Fruit fly (Drosophila melanogaster) whole organism, embryonic: Measurements from ENCODE around the gene CG11436.

Experiments used
- CG10565 ChIP-seq: fragments of 200-800 bp; sonication (Bioruptor generic); optimal IDR thresholded peaks from 3 replicates; lab custom pipeline; 2016; ENCODE audit warnings: missing biosample characterization, mild to moderate bottlenecking, missing genetic modification characterization
- CG12236 ChIP-seq: fragments of 200-800 bp; sonication (Bioruptor generic); optimal IDR thresholded peaks from 2 replicates; lab custom pipeline; 2016; ENCODE audit warnings: missing biosample characterization, missing genetic modification characterization
- CG12391 ChIP-seq: fragments of 200-800 bp; sonication (Bioruptor generic); optimal IDR thresholded peaks from 3 replicates; lab custom pipeline; 2018; ENCODE audit warnings: missing biosample characterization, mild to moderate bottlenecking, missing genetic modification characterization, moderate library complexity
- CG12659 ChIP-seq: fragments of 200-800 bp; sonication (Bioruptor generic); optimal IDR thresholded peaks from 3 replicates; lab custom pipeline; 2017; ENCODE audit warnings: mild to moderate bottlenecking, missing biosample characterization, missing genetic modification reagents, missing genetic modification characterization
- CG13287 ChIP-seq: fragments of 200-800 bp; sonication (Bioruptor generic); IDR thresholded peaks from 2 replicates; pipeline ENCODE4 v1.3.6; 2022; ENCODE audit warnings: missing biosample characterization, missing genetic modification characterization; ENCODE audit not compliant: partially characterized antibody
- CG13424 ChIP-seq: fragments of 200-800 bp; sonication (Bioruptor generic); optimal IDR thresholded peaks from 2 replicates; lab custom pipeline; 2019; ENCODE audit warnings: missing biosample characterization, mild to moderate bottlenecking, missing genetic modification characterization, moderate library complexity
- CG17328 ChIP-seq: fragments of 200-800 bp; sonication (Bioruptor generic); IDR thresholded peaks from 2 replicates; pipeline ENCODE4 v1.3.6; 2022; ENCODE audit warnings: missing biosample characterization, missing genetic modification characterization
- CG2199 ChIP-seq: fragments of 200-800 bp; sonication (Bioruptor generic); IDR thresholded peaks from 3 replicates; pipeline ENCODE4 v1.3.6; 2022; ENCODE audit warnings: missing biosample characterization, missing genetic modification characterization
- CG30403 ChIP-seq: fragments of 200-800 bp; sonication (Bioruptor generic); optimal IDR thresholded peaks from 3 replicates; lab custom pipeline; 2016; ENCODE audit warnings: missing biosample characterization, missing genetic modification characterization
- CG7786 ChIP-seq: fragments of 200-800 bp; sonication (Bioruptor generic); optimal IDR thresholded peaks from 2 replicates; lab custom pipeline; 2016; ENCODE audit warnings: missing biosample characterization, missing genetic modification characterization
- CG7987 ChIP-seq: fragments of 200-800 bp; sonication (Bioruptor generic); optimal IDR thresholded peaks from 2 replicates; lab custom pipeline; 2018; ENCODE audit warnings: missing biosample characterization, mild to moderate bottlenecking, missing genetic modification characterization, moderate library complexity
- CG9817 ChIP-seq: fragments of 200-800 bp; sonication (Bioruptor generic); optimal IDR thresholded peaks from 2 replicates; lab custom pipeline; 2018; ENCODE audit warnings: missing biosample characterization, mild to moderate bottlenecking, missing genetic modification characterization, moderate library complexity
- Deaf1 ChIP-seq: fragments of 200-800 bp; optimal IDR thresholded peaks from 3 replicates; lab custom pipeline; 2019; ENCODE audit warnings: missing biosample characterization, mild to moderate bottlenecking, missing genetic modification characterization, moderate library complexity
- Dll ChIP-seq: fragments of 200-800 bp; sonication (Bioruptor generic); IDR thresholded peaks from 4 replicates; pipeline ENCODE4 v1.3.6; 2022; ENCODE audit warnings: missing biosample characterization, missing genetic modification characterization; ENCODE audit not compliant: partially characterized antibody
- Dp ChIP-seq: fragments of 200-800 bp; sonication (Bioruptor generic); optimal IDR thresholded peaks from 2 replicates; lab custom pipeline; 2018; ENCODE audit warnings: missing biosample characterization, mild to moderate bottlenecking, missing genetic modification characterization, moderate library complexity
- E2f2 ChIP-seq: fragments of 200-800 bp; sonication (Bioruptor generic); IDR thresholded peaks from 2 replicates; pipeline ENCODE4 v1.3.6; 2022; ENCODE audit warnings: missing biosample characterization, missing genetic modification characterization
- Fer1 ChIP-seq: fragments of 200-800 bp; sonication (Bioruptor generic); optimal IDR thresholded peaks from 2 replicates; lab custom pipeline; 2017; ENCODE audit warnings: missing biosample characterization, mild to moderate bottlenecking, missing genetic modification characterization
- HLH4C ChIP-seq: fragments of 200-800 bp; sonication (Bioruptor generic); IDR thresholded peaks from 3 replicates; pipeline ENCODE4 v1.3.6; 2022; ENCODE audit warnings: missing biosample characterization, missing genetic modification characterization; ENCODE audit not compliant: partially characterized antibody
- Lhr ChIP-seq: fragments of 200-800 bp; sonication (Bioruptor generic); optimal IDR thresholded peaks from 3 replicates; lab custom pipeline; 2017; ENCODE audit warnings: mild to moderate bottlenecking, missing biosample characterization, missing genetic modification reagents, missing genetic modification characterization
- Med ChIP-seq: fragments of 200-800 bp; sonication (Bioruptor generic); peaks from one replicate; lab custom pipeline; 2016; ENCODE audit warnings: missing biosample characterization, missing genetic modification characterization, mild to moderate bottlenecking, inconsistent platforms, moderate library complexity
- Opbp ChIP-seq: fragments of 200-800 bp; sonication (Bioruptor generic); IDR thresholded peaks from 3 replicates; pipeline ENCODE4 v1.3.6; 2022; ENCODE audit warnings: missing biosample characterization, missing genetic modification characterization; ENCODE audit not compliant: partially characterized antibody
- Rfx ChIP-seq: fragments of 200-800 bp; sonication (Bioruptor generic); IDR thresholded peaks from 2 replicates; pipeline ENCODE4 v1.3.6; 2022; ENCODE audit warnings: missing biosample characterization, missing genetic modification characterization
- Side ChIP-seq: fragments of 200-800 bp; sonication (Bioruptor generic); optimal IDR thresholded peaks from 2 replicates; lab custom pipeline; 2016; ENCODE audit warnings: missing biosample characterization, missing genetic modification characterization
- Sin3A ChIP-seq: fragments of >200 bp; optimal IDR thresholded peaks from 2 replicates; lab custom pipeline; 2018
- amos ChIP-seq: fragments of 200-800 bp; sonication (Bioruptor generic); IDR thresholded peaks from 2 replicates; pipeline ENCODE4 v1.3.6; 2022; ENCODE audit warnings: missing biosample characterization, missing genetic modification characterization; ENCODE audit not compliant: partially characterized antibody
- bbx ChIP-seq: fragments of 200-800 bp; sonication (Bioruptor generic); IDR thresholded peaks from 2 replicates; pipeline ENCODE4 v1.3.6; 2022; ENCODE audit warnings: missing biosample characterization, missing genetic modification characterization; ENCODE audit not compliant: partially characterized antibody
- chn ChIP-seq: fragments of 200-800 bp; sonication (Bioruptor generic); optimal IDR thresholded peaks from 2 replicates; lab custom pipeline; 2016; ENCODE audit warnings: missing biosample characterization, missing genetic modification characterization
- hb ChIP-seq: fragments of 200-800 bp; sonication (Bioruptor generic); IDR thresholded peaks from 3 replicates; pipeline ENCODE4 v1.3.6; 2022; ENCODE audit warnings: missing biosample characterization, missing genetic modification characterization; ENCODE audit not compliant: partially characterized antibody
- inv ChIP-seq: fragments of 200-800 bp; sonication (Bioruptor generic); IDR thresholded peaks from 2 replicates; pipeline ENCODE4 v1.3.6; 2022; ENCODE audit warnings: missing biosample characterization, missing genetic modification characterization; ENCODE audit not compliant: partially characterized antibody
- lola ChIP-seq, 3 experiments: fragments of >200 bp in 2 of 3; fragments of 200-800 bp in 1 of 3; sonication (Bioruptor generic) in 1 of 3; optimal IDR thresholded peaks; 2 replicates each; lab custom pipeline; 2017 to 2019; ENCODE audit warnings: missing biosample characterization in 3 of 3, missing genetic modification characterization in 3 of 3, mild to moderate bottlenecking in 1 of 3, moderate library complexity in 1 of 3
- p53 ChIP-seq: fragments of 200-800 bp; sonication (Bioruptor generic); optimal IDR thresholded peaks from 2 replicates; lab custom pipeline; 2016; ENCODE audit warnings: missing biosample characterization, missing genetic modification characterization
- pum ChIP-seq: fragments of 200-800 bp; sonication (Bioruptor generic); optimal IDR thresholded peaks from 2 replicates; lab custom pipeline; 2016; ENCODE audit warnings: missing biosample characterization, missing genetic modification characterization
- scrt ChIP-seq: fragments of 200-800 bp; sonication (Bioruptor generic); optimal IDR thresholded peaks from 2 replicates; lab custom pipeline; 2018; ENCODE audit warnings: missing biosample characterization, mild to moderate bottlenecking, missing genetic modification characterization, moderate library complexity
- shn ChIP-seq: fragments of 200-800 bp; sonication (Bioruptor generic); optimal IDR thresholded peaks from 3 replicates; lab custom pipeline; 2016; ENCODE audit warnings: missing biosample characterization, missing genetic modification characterization
- sqz ChIP-seq: fragments of 200-800 bp; sonication (Bioruptor generic); optimal IDR thresholded peaks from 3 replicates; lab custom pipeline; 2018; ENCODE audit warnings: missing biosample characterization, mild to moderate bottlenecking, missing genetic modification characterization
- tup ChIP-seq: fragments of 200-800 bp; sonication (Bioruptor generic); optimal IDR thresholded peaks from 2 replicates; lab custom pipeline; 2016; ENCODE audit warnings: missing biosample characterization, mild to moderate bottlenecking, missing genetic modification characterization, moderate library complexity
- unc-4 ChIP-seq: fragments of 200-800 bp; sonication (Bioruptor generic); IDR thresholded peaks from 2 replicates; pipeline ENCODE4 v1.3.6; 2022; ENCODE audit warnings: missing biosample characterization, missing genetic modification characterization; ENCODE audit not compliant: partially characterized antibody
- wor ChIP-seq: fragments of 200-800 bp; sonication (Bioruptor generic); IDR thresholded peaks from 2 replicates; pipeline ENCODE4 v1.3.6; 2022; ENCODE audit warnings: missing biosample characterization, missing genetic modification characterization
- zen2 ChIP-seq: fragments of 200-800 bp; sonication (Bioruptor generic); IDR thresholded peaks from 3 replicates; pipeline ENCODE4 v1.3.6; 2022; ENCODE audit warnings: missing biosample characterization, missing genetic modification characterization; ENCODE audit not compliant: partially characterized antibody

The CG11436 gene

DNA sequence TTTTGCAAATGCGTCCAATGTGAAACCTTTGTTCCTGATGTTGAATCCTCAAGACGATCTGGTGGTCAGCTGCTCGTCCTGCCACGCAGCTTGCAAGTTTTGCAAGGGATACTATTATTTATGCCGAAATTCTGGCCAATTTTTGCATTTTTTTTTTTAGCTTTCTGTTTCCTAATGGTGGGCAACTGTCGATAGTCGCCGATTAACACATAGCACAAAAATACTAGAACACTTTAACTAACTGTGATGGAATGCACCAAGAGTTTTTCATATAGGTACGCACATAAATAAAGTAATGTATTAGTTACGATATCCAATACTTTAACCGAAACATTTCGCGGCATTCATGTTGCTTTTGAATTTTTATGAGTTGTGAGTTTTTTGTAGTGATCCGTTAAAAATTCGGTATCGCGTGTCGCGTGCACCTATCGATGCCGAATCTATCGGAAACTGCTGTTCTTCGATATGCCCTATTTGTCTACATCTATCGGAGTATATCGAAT, 11.2 kb downstream of the CG11436 start, which contains the start of the genes rb and CHOp24 (continued):
- TF ChIP-seq Sin3A (lab: Kevin White, UChicago): peak; percentile 81
- TF ChIP-seq chn (GFP tag; lab: Kevin White, UChicago): peak; percentile 17
- TF ChIP-seq p53 (GFP tag; lab: Kevin White, UChicago): peak; percentile 15
- TF ChIP-seq CG13424 (tag; lab: Kevin White, UChicago): no peak
- peak; percentile 94 for TF ChIP-seq unc-4 (GFP tag; lab: Robert Waterston, UW)
- peak; percentile 94 for TF ChIP-seq CG13287 (GFP tag; lab: Robert Waterston, UW)
- peak; percentile 14 for TF ChIP-seq Fer1 (GFP tag; lab: Kevin White, UChicago)
- TF ChIP-seq Dll (GFP tag; lab: Robert Waterston, UW): peak; percentile 95
- TF ChIP-seq CG7987 (GFP tag; lab: Kevin White, UChicago): no peak
- no peak for TF ChIP-seq CG2199
- peak; percentile 87 for TF ChIP-seq bbx
- TF ChIP-seq lola (GFP tag; optimal IDR thresholded peaks at IDR 0.05; lab: Kevin White, UChicago): peak in 1 of 3 experiments; percentile 9
- TF ChIP-seq CG12659 (GFP tag; lab: Kevin White, UChicago): peak; percentile 70
- TF ChIP-seq Deaf1 (tag; lab: Kevin White, UChicago): no peak
- TF ChIP-seq CG7786 (GFP tag; lab: Kevin White, UChicago): peak; percentile 6
- peak; percentile 8 for TF ChIP-seq CG12391 (tag; lab: Kevin White, UChicago)
- TF ChIP-seq pum (GFP tag; lab: Kevin White, UChicago): peak; percentile 32
- peak; percentile 14 for TF ChIP-seq CG30403 (GFP tag; lab: Kevin White, UChicago)
- no peak for TF ChIP-seq tup (GFP tag; lab: Kevin White, UChicago)
- no peak for TF ChIP-seq CG12236 (GFP tag; lab: Kevin White, UChicago)
- peak; percentile 86 for TF ChIP-seq sqz
- no peak for TF ChIP-seq CG10565
- TF ChIP-seq amos (GFP tag; lab: Robert Waterston, UW): peak; percentile 84
- TF ChIP-seq hb: peak; percentile 97
- no peak for TF ChIP-seq wor (GFP tag; lab: Robert Waterston, UW)
- TF ChIP-seq Rfx (GFP tag; lab: Robert Waterston, UW): peak; percentile 28; the same call in 1 of the 2 replicates
- TF ChIP-seq Opbp (GFP tag; lab: Robert Waterston, UW): peak; percentile 90
- peak; percentile 90 for TF ChIP-seq inv (GFP tag; lab: Robert Waterston, UW)
- TF ChIP-seq Side: peak; percentile 63
- no peak for TF ChIP-seq scrt (GFP tag; lab: Kevin White, UChicago)
- TF ChIP-seq Lhr (GFP tag; lab: Kevin White, UChicago): peak; percentile 10
- peak; percentile 16 for TF ChIP-seq CG9817 (tag; lab: Kevin White, UChicago)
- no peak for TF ChIP-seq shn
- TF ChIP-seq Dp: peak; percentile 24
- peak; percentile 78; the same call in 1 of the 3 replicates for TF ChIP-seq zen2 (GFP tag; lab: Robert Waterston, UW)
- peak; percentile 86 for TF ChIP-seq Med
- peak; percentile 18; the same call in 1 of the 2 replicates for TF ChIP-seq E2f2 (GFP tag; lab: Robert Waterston, UW)
- peak; percentile 98 for TF ChIP-seq HLH4C (GFP tag; lab: Robert Waterston, UW)
- no peak for TF ChIP-seq CG17328 (GFP tag; lab: Robert Waterston, UW)
